Worm (Caenorhabditis elegans) whole organism, dauer: ENCODE measurements around the gene Y27F2A.8.
"Not testable (repeated sequence)": the region's sequence is repeated elsewhere in the genome, so short reads cannot be mapped to it uniquely, and the experiment has no call there.

ENCODE experiments used
- unc-62 ChIP-seq: sonication (generic microtip); optimal IDR thresholded peaks from 2 replicates; lab custom pipeline; 2017; ENCODE audit warnings: missing biosample characterization, missing genetic modification reagents, missing genetic modification characterization

Y27F2A.8 gene

DNA sequence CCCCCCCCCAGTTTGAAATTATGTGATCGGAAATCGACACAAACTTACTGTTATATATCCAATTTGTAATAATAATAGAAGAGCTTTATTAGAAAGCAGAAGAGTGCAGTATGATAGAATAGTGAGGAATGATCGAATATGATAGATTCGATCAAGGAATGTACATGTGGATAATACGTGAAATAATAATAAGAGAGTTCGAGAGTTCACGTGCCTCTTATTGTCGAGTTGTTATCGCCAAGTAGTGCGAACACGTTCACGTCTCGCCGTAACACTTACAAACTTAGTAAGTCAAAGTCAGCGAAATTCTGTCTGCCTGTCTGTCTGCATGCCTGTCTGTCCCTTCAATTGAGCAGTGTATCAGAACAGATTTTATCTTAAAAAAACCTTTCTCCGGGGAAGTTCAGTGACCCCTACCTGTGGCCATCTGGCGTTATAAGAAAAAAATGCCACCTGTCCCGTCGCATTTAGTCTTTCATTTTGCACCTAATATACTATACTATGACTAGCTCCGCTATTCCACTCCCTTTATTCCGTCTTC lies at the start of gene Y27F2A.8, which contains the start of gene Y27F2A.6:
Gene Y27F2A.8 (plus strand): TSS at position 491 of the 541 bp plus-strand sequence.
Gene Y27F2A.6 (minus strand): TSS at position 101 of the 541 bp plus-strand sequence.
- not testable (repeated sequence) for TF ChIP-seq unc-62

DNA sequence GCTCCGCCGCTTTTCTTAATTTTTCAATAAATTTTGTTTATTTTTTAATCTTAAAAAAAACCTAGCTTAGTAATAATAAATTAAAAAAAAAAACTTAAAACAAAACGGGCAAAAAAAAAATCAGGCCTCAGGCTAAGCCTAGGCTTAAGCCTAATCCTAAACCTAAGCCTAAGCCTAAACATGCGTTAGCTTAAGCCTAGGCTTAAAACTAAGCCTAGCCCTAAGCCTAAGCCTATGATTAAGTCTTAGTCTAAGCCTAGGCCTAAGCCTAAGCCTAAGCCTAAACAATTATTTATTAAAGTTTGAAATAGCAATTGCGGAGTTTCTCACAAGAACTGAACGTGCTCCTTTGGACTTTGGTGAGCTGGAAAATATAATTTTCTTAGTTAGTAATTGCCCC lies 48.3 kb upstream of the Y27F2A.8 start:
- no peak for TF ChIP-seq unc-62

DNA sequence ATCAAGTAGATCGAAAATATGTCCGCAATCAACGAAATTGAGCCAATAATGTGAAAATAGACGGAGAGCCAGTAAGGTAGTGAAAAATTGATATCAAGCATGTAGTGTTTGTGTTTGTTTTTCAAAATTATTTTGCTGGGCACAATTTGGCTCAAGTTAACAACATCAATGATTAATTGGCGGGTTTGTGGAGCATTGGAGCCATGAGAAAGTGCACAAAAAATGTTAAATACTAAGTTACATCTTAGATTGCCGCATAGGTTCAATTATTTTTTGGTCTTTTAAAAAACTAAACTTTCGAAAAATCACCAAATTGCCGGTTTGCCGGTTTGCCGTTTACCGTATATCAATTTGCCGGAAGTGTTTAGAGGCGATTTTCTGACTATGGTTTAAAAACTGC lies 45.8 kb upstream of the Y27F2A.8 start, which contains the start of gene sri-54:
Gene sri-54 (minus strand): TSS at position 101 of the 400 bp plus-strand sequence.
- TF ChIP-seq unc-62, result no peak

DNA sequence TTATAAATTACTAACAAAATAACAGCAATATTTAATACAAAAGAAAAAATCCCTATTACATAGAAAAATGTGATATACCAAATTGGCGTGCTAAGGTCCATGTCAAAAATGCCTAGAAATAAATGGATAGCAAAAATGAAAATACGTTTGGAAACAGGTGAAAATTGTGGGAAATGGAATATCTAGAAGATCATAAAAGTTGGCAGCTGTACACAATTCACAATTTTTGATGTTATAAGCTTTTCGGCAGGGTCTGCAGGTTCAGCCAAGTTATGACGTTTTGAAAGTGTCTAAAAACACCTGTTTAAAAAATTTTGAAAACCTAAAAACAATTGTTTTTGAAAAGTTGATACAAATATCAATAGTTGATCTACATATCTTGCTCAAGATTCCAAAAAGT lies 40.7 kb upstream of the Y27F2A.8 start, which contains the start of gene sri-42:
Gene sri-42 (minus strand): TSS at position 101 of the 400 bp plus-strand sequence.
- TF ChIP-seq unc-62, result not testable (repeated sequence)

DNA sequence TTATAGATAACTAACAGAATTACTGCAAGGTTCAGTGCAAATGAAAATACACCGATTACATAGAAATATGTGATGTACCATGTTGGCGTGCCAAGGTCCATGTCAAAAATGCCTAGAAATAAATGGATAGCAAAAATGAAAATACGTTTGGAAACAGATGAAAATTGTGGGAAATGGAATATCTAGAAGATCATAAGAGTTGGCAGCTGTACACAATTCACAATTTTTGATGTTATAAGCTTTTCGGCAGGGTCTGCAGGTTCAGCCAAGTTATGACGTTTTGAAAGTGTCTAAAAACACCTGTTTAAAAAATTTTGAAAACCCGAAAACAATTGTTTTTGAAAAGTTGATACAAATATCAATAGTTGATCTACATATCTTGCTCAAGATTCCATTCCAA lies 39.0 kb upstream of the Y27F2A.8 start, which contains the start of gene sri-43:
Gene sri-43 (minus strand): TSS at position 101 of the 400 bp plus-strand sequence.
- not testable (repeated sequence) for TF ChIP-seq unc-62

DNA sequence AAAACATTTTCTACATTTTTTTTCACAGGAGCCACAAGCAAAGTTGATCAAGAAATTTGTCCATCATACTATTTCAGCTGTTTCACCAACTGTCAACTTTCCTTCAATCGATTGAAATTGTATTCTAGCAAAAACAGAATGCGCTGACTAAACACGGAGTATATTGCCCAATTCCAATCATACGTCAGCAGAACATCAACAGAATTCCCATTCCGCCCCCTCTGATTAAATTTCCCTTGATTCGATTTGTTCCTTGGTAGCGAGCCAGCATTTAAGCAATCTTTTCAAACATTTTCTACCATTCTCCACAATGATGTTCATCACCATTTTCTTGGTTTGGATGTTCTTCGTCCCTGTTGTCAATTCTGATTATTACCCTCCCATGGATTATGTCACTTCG lies 37.7 kb upstream of the Y27F2A.8 start, which contains the start of gene T10D4.15:
Gene T10D4.15 (plus strand): TSS at position 301 of the 400 bp plus-strand sequence.
- TF ChIP-seq unc-62, result no peak

DNA sequence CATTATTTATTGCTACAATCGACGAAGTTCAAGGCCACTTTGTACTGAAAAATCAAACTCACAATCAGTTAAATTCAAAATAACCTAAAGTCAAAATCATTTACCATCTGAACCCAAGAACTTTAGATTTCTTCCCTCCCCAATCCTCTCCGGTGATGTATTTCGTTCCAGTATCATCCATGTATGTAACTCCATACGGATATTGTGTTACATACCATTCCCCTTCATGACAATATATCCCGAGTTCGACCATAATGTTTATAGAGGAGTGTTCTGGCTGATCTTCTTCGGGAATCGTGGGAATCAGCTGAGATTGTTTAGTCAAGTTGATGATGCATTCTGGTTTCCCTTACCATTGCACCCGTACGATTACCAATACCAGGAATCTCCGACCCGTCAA lies 35.2 kb upstream of the Y27F2A.8 start:
- no peak for TF ChIP-seq unc-62

DNA sequence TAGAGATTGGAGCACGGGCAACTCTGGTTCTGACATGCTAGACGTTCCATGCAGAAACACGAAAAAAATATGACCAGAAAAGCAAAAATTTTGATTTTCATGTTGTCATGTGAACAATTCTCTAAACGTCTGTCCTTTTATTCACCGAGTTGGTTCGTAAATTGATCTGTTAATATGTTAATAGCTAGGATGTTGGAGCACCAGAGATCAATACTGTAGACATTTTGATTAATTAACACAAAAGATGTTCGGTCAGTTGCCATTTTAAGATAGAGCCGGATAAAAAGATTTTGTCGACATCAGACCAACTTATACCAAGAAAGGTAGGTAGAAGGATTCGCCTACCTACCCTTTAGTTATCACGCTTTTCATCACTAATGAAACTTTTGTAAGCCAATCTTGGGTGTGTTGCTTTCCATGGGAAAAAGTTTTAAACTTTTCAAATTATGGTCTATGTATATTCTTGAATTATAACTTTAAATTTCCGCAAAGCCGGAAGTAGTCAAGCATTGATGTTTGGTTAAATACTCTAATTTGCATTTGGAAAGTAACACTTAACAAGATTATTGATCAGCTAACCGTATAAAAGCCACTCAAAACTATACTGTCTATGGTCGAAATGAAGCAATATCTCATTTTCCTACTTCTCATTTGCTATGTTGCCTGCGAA lies 33.9 kb upstream of the Y27F2A.8 start, which contains the start of the genes T10D4.11 and T10D4.1:
Gene T10D4.11 (minus strand): TSS at position 101 of the 670 bp plus-strand sequence.
Gene T10D4.1 (plus strand): TSS at position 620 of the 670 bp plus-strand sequence.
- TF ChIP-seq unc-62, result no peak

DNA sequence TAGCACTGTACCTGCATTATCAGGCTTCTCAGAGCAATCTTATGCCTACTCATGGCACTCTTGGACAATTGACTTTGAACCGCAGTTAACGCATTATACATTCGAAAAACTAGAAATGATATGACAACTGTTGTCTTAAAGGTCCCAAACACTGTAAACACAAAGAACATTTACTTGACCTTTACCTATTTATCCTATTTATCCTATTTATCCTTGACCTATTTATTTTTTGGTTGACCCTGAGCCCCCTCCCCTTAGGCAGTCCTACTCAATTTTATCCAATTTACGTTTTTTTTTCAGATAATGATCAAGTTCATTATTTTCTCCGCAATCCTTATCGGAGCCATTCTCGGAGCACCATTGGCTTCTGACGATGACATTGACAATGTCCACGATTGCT lies 32.0 kb upstream of the Y27F2A.8 start, which contains the start of the genes T10D4.14 and T10D4.19:
Gene T10D4.14 (minus strand): TSS at position 101 of the 400 bp plus-strand sequence.
Gene T10D4.19 (plus strand): TSS at position 304 of the 400 bp plus-strand sequence.
- TF ChIP-seq unc-62, result no peak

DNA sequence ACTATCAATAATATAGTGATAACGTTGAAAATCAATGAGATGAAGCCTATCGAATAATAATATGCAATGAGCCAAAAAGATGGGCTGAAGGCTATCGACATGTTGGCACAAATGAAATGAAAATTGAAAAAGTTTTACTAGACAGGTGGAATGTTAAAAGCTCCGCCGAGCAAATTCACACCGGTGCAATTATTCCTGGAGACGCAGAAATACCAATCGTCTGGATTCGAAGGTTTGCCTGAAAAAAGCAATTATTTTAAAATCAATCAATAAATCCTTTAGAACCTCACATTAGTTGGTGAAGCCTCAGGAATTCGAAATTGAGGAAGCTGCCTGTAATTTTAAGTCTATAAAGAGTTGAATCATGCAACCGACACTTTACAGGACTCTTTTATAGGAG lies 29.2 kb upstream of the Y27F2A.8 start, which contains the start of gene sri-32:
Gene sri-32 (minus strand): TSS at position 101 of the 400 bp plus-strand sequence.
- no peak for TF ChIP-seq unc-62

DNA sequence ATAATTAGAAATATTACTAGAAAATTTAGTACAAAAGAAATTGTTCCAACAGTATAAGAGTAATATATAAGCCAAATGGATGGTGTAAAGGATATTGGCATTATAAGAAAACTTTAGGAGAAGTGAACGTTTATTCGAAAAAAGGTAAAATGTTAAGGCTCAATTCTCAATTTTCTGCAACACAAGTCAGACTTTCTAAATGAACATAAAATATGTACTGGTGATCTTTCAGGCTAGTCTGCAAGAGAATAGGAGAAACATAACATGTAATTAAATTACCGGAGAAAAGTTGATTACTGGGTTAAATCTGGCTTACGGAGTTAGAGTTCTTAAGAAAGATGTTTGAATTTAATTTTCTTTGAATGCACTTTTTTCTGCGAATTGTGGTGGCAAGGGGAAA lies 26.8 kb upstream of the Y27F2A.8 start, which contains the start of gene sri-33:
Gene sri-33 (minus strand): TSS at position 101 of the 400 bp plus-strand sequence.
- TF ChIP-seq unc-62, result no peak

DNA sequence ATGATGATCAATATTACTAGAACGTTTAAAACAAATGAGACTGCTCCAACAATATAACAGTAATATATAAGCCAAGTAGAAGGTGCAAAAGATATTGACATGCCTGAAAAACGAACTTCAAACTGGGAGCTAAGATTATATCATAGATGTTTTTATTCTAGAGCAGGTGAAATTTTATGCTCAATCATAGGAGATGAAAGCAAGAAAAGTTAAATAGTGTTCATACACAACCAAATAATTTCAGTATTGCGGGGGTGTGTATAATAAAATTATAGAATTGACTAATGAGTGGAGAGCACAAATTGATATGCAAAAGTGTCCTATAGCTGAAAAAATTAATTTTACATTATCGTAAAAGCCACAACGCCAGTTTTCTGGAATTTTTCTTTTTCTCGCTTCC lies 24.6 kb upstream of the Y27F2A.8 start, which contains the start of gene sri-34:
Gene sri-34 (minus strand): TSS at position 101 of the 400 bp plus-strand sequence.
- no peak for TF ChIP-seq unc-62

DNA sequence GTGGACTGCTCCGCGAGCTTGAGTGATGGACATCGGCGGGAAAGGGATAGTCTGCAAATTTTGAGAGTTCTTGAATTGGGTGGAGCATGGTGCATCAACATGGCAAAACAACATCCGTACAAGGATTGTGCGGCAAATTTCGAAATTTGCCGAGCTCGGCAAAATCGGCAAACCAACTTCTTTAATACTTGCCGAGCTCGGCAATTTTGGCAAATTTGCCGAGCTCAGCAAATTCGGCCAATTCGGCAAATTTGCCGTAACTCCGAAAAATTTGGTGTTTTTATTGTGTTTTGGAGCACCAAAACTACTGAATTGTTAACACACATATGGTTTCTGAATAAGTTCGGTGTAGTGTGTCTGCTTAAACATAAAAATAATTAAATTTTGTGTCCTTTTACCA lies 13.5 kb upstream of the Y27F2A.8 start, which contains the start of gene fbxc-55:
Gene fbxc-55 (minus strand): TSS at position 101 of the 400 bp plus-strand sequence.
- TF ChIP-seq unc-62, result no peak

DNA sequence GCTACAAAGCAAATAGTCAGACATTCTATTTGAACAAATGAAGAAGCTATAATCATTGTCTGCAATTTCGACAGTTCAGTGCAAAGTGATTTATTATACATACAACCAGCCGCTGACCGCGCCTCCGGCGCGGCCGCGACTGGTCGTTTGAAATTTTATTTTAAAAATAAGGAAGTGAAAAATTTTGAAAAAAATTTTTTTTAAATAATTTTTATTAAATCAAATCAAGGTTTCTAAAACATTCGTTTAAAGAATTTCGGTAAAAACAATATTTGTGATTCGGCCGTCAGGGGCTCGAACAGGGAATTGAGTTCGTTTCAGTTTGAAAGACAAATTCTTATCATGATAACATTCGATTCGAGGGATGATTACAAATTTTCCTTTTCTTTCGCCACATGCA lies 11.4 kb upstream of the Y27F2A.8 start, which contains the start of gene Y27F2A.10:
Gene Y27F2A.10 (minus strand): TSS at position 101 of the 400 bp plus-strand sequence.
- TF ChIP-seq unc-62, result no peak

DNA sequence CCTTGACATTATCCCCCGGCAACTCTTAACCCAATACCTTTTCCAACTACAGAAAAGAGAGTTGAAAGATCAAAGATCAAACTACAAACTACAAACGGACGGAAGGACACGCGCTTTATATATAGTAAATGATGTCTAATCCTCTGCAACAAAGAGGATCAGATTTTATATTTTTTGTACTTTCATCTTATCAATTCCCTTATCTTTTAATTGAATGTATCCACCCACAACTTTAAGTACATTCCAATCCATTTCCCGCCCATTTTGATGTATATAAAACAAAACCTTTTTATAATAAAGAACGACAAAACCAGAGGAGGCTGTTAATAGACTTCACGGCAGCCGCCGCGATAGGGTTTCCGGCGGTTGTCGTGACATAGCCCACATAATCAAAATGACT lies 5.9 kb upstream of the Y27F2A.8 start, which contains the start of gene sri-40:
Gene sri-40 (plus strand): TSS at position 301 of the 400 bp plus-strand sequence.
- TF ChIP-seq unc-62, result not testable (repeated sequence)

DNA sequence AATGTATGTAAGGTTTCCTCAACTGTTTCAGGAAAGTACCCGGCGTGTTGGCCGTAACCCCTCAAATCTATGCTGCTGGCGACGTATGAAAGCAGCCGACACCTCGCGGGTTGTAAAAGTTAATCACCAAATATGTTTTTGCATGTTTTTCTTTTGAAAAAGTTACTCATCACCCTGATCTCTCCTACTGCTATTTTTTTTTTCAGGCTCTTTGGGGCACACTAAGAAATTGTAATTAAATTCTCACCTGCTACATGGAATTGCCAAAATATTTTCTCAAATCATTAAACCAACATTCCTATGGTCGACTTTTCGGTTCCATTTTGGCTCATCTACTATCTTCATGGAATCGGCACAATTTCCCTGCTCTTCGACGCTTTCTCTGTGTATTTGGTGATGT lies 1.3 kb downstream of the Y27F2A.8 start, which contains the start of gene sri-78:
Gene sri-78 (plus strand): TSS at position 301 of the 400 bp plus-strand sequence.
- TF ChIP-seq unc-62, result not testable (repeated sequence)

DNA sequence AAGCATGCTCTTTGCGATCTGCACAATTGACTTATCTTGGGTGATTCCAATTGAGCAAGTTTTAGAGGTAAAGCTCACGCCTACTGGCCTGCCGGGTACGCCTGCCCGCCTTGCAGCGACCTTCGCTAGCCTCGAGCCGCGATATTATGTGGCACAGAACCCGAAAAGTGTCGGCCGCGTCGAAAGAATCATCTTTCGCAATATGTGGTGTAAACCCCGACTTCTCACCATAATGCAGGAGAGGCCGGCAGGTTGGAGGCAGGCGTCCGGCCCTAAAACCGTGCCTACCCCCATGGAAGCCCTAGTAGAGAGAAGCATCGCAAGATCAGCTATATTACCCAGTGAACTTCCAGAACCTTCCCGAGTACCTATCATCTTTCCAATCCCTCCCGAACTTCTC lies 2.3 kb downstream of the Y27F2A.8 start:
- TF ChIP-seq unc-62, result no peak
